Fruit fly (Drosophila melanogaster) whole organism, embryonic: ENCODE results near the gene CG13654.

Experiments
- ATbp ChIP-seq: fragments of 200-800 bp; sonication (Bioruptor generic); optimal IDR thresholded peaks from 2 replicates; lab custom pipeline; 2017; ENCODE audit warnings: missing biosample characterization, mild to moderate bottlenecking, missing genetic modification characterization, missing genetic modification reagents
- Ada2b ChIP-seq: fragments of 200-800 bp; sonication (Bioruptor generic); IDR thresholded peaks from 2 replicates; pipeline ENCODE4 v1.3.6; 2022; ENCODE audit warnings: missing biosample characterization, missing genetic modification characterization
- Aef1 ChIP-seq: fragments of 200-800 bp; sonication (Bioruptor generic); IDR thresholded peaks from 3 replicates; pipeline ENCODE4 v1.3.6; 2022; ENCODE audit warnings: missing biosample characterization, missing genetic modification characterization
- Bdp1 ChIP-seq: fragments of 200-800 bp; sonication (Bioruptor generic); optimal IDR thresholded peaks from 3 replicates; lab custom pipeline; 2016; ENCODE audit warnings: missing biosample characterization, missing genetic modification characterization
- CG12071 ChIP-seq: fragments of 200-800 bp; sonication (Bioruptor generic); optimal IDR thresholded peaks from 3 replicates; lab custom pipeline; 2018; ENCODE audit warnings: missing biosample characterization, mild to moderate bottlenecking, missing genetic modification characterization
- CG14860 ChIP-seq: fragments of 200-800 bp; sonication (Bioruptor generic); IDR thresholded peaks from 3 replicates; pipeline ENCODE4 v1.3.6; 2022; ENCODE audit warnings: missing biosample characterization, missing genetic modification characterization; ENCODE audit not compliant: partially characterized antibody
- CG15479 ChIP-seq: fragments of 200-800 bp; sonication (Bioruptor generic); optimal IDR thresholded peaks from 3 replicates; lab custom pipeline; 2019; ENCODE audit warnings: missing biosample characterization, mild to moderate bottlenecking, missing genetic modification characterization, moderate library complexity
- CG1647 ChIP-seq: fragments of 200-800 bp; sonication (Bioruptor generic); optimal IDR thresholded peaks from 3 replicates; lab custom pipeline; 2016; ENCODE audit warnings: missing biosample characterization, missing genetic modification characterization
- CG17385 ChIP-seq: fragments of 200-800 bp; sonication (Bioruptor generic); optimal IDR thresholded peaks from 3 replicates; lab custom pipeline; 2018; ENCODE audit warnings: missing biosample characterization, mild to moderate bottlenecking, missing genetic modification characterization
- CG18599 ChIP-seq: fragments of 200-800 bp; sonication (Bioruptor generic); optimal IDR thresholded peaks from 3 replicates; lab custom pipeline; 2017; ENCODE audit warnings: missing biosample characterization, missing genetic modification characterization, mild to moderate bottlenecking, moderate library complexity, missing genetic modification reagents
- CG2202 ChIP-seq: fragments of 200-800 bp; sonication (Bioruptor generic); optimal IDR thresholded peaks from 2 replicates; lab custom pipeline; 2018; ENCODE audit warnings: missing biosample characterization, mild to moderate bottlenecking, missing genetic modification characterization
- CG2889 ChIP-seq: fragments of 200-800 bp; sonication (Bioruptor generic); IDR thresholded peaks from 3 replicates; pipeline ENCODE4 v1.3.6; 2022; ENCODE audit warnings: missing biosample characterization, missing genetic modification characterization
- CG3847 ChIP-seq: fragments of 200-800 bp; sonication (Bioruptor generic); IDR thresholded peaks from 2 replicates; pipeline ENCODE4 v1.3.6; 2022; ENCODE audit warnings: missing biosample characterization, missing genetic modification characterization
- CG42726 ChIP-seq: fragments of 200-800 bp; sonication (Bioruptor generic); IDR thresholded peaks from 2 replicates; pipeline ENCODE4 v1.3.6; 2022; ENCODE audit warnings: missing biosample characterization, missing genetic modification characterization; ENCODE audit not compliant: partially characterized antibody
- CG43689 ChIP-seq: fragments of 200-800 bp; sonication (Bioruptor generic); IDR thresholded peaks from 2 replicates; pipeline ENCODE4 v1.3.6; 2022; ENCODE audit warnings: missing biosample characterization, missing genetic modification characterization
- CG6791 ChIP-seq: fragments of 200-800 bp; sonication (Bioruptor generic); IDR thresholded peaks from 3 replicates; pipeline ENCODE4 v1.3.6; 2022; ENCODE audit warnings: missing biosample characterization, missing genetic modification characterization; ENCODE audit not compliant: partially characterized antibody
- CG7745 ChIP-seq: fragments of 200-800 bp; sonication (Bioruptor generic); optimal IDR thresholded peaks from 2 replicates; lab custom pipeline; 2018; ENCODE audit warnings: missing biosample characterization, mild to moderate bottlenecking, missing genetic modification characterization, moderate library complexity
- CG7963 ChIP-seq: fragments of 200-800 bp; sonication (Bioruptor generic); IDR thresholded peaks from 3 replicates; pipeline ENCODE4 v1.3.6; 2022; ENCODE audit warnings: missing biosample characterization, missing genetic modification characterization; ENCODE audit not compliant: partially characterized antibody
- Camta ChIP-seq: fragments of 200-800 bp; sonication (Bioruptor generic); optimal IDR thresholded peaks from 2 replicates; lab custom pipeline; 2016; ENCODE audit warnings: missing biosample characterization, missing genetic modification characterization
- CoRest ChIP-seq: fragments of 200-800 bp; sonication (Bioruptor generic); optimal IDR thresholded peaks from 3 replicates; lab custom pipeline; 2018; ENCODE audit warnings: missing biosample characterization, mild to moderate bottlenecking, missing genetic modification characterization, moderate library complexity
- E2f2 ChIP-seq: fragments of 200-800 bp; sonication (Bioruptor generic); IDR thresholded peaks from 2 replicates; pipeline ENCODE4 v1.3.6; 2022; ENCODE audit warnings: missing biosample characterization, missing genetic modification characterization
- ERR ChIP-seq: fragments of 200-800 bp; sonication (Bioruptor generic); optimal IDR thresholded peaks from 2 replicates; lab custom pipeline; 2016; ENCODE audit warnings: missing biosample characterization, missing genetic modification characterization
- Ets65A ChIP-seq: fragments of 200-800 bp; sonication (Bioruptor generic); peaks from one replicate; lab custom pipeline; 2016; ENCODE audit warnings: missing biosample characterization, missing genetic modification characterization
- HHEX ChIP-seq: fragments of 200-800 bp; sonication (Bioruptor generic); optimal IDR thresholded peaks from 3 replicates; lab custom pipeline; 2017; ENCODE audit warnings: missing biosample characterization, mild to moderate bottlenecking, missing genetic modification characterization, missing genetic modification reagents
- Hey ChIP-seq: fragments of 200-800 bp; sonication (Bioruptor generic); optimal IDR thresholded peaks from 3 replicates; lab custom pipeline; 2018; ENCODE audit warnings: missing biosample characterization, mild to moderate bottlenecking, missing genetic modification characterization
- Hr51 ChIP-seq, 2 experiments: fragments of 200-800 bp; sonication (Bioruptor generic); optimal IDR thresholded peaks; 2 replicates in 1 of 2; 3 replicates in 1 of 2; lab custom pipeline; 2016 to 2018; ENCODE audit warnings: missing biosample characterization in 2 of 2, missing genetic modification characterization in 2 of 2, mild to moderate bottlenecking in 1 of 2, moderate library complexity in 1 of 2
- Myb ChIP-seq: fragments of 200-800 bp; sonication (Bioruptor generic); optimal IDR thresholded peaks from 2 replicates; lab custom pipeline; 2016; ENCODE audit warnings: missing biosample characterization, missing genetic modification characterization
- Six4 ChIP-seq: fragments of 200-800 bp; sonication (Bioruptor generic); optimal IDR thresholded peaks from 2 replicates; lab custom pipeline; 2016; ENCODE audit warnings: missing biosample characterization, missing genetic modification characterization
- Sox100B ChIP-seq: fragments of 200-800 bp; sonication (Bioruptor generic); optimal IDR thresholded peaks from 3 replicates; lab custom pipeline; 2018; ENCODE audit warnings: missing biosample characterization, mild to moderate bottlenecking, missing genetic modification characterization
- Vsx1 ChIP-seq: fragments of 200-800 bp; sonication (Bioruptor generic); optimal IDR thresholded peaks from 2 replicates; lab custom pipeline; 2017; ENCODE audit warnings: missing biosample characterization, mild to moderate bottlenecking, missing genetic modification characterization, missing genetic modification reagents
- abd-A ChIP-seq: fragments of 200-800 bp; sonication (Bioruptor generic); optimal IDR thresholded peaks from 3 replicates; lab custom pipeline; 2019; ENCODE audit warnings: missing biosample characterization, mild to moderate bottlenecking, missing genetic modification characterization, moderate library complexity
- crol ChIP-seq: fragments of 200-800 bp; sonication (Bioruptor generic); IDR thresholded peaks from 2 replicates; pipeline ENCODE4 v1.3.6; 2022; ENCODE audit warnings: missing biosample characterization, missing genetic modification characterization
- crp ChIP-seq, 2 experiments: fragments of 200-800 bp; sonication (Bioruptor generic); optimal IDR thresholded peaks; 2 replicates in 1 of 2; 3 replicates in 1 of 2; lab custom pipeline; 2017; ENCODE audit warnings: missing biosample characterization in 2 of 2, missing genetic modification characterization in 2 of 2, mild to moderate bottlenecking in 1 of 2, moderate library complexity in 1 of 2
- dpn ChIP-seq, 2 experiments: fragments of 200-800 bp; sonication (Bioruptor generic); optimal IDR thresholded peaks; 3 replicates each; lab custom pipeline; 2016; ENCODE audit warnings: missing biosample characterization in 2 of 2, missing genetic modification characterization in 2 of 2
- dysf ChIP-seq: fragments of 200-800 bp; sonication (Bioruptor generic); IDR thresholded peaks from 3 replicates; pipeline ENCODE4 v1.3.6; 2022; ENCODE audit warnings: missing biosample characterization, missing genetic modification characterization
- ems ChIP-seq: fragments of 200-800 bp; sonication (Bioruptor generic); optimal IDR thresholded peaks from 3 replicates; lab custom pipeline; 2016; ENCODE audit warnings: missing biosample characterization, missing genetic modification characterization
- fru ChIP-seq: fragments of >200 bp; optimal IDR thresholded peaks from 2 replicates; lab custom pipeline; 2017
- insv ChIP-seq, 2 experiments: fragments of 200-800 bp; sonication (Bioruptor generic); optimal IDR thresholded peaks; 3 replicates each; lab custom pipeline; 2016 to 2018; ENCODE audit warnings: missing biosample characterization in 2 of 2, missing genetic modification characterization in 2 of 2
- kay ChIP-seq: fragments of 200-800 bp; sonication (Bioruptor generic); optimal IDR thresholded peaks from 2 replicates; lab custom pipeline; 2016; ENCODE audit warnings: missing biosample characterization, missing genetic modification characterization
- lab ChIP-seq: fragments of 200-800 bp; sonication (Bioruptor generic); optimal IDR thresholded peaks from 3 replicates; lab custom pipeline; 2017; ENCODE audit warnings: missing biosample characterization, missing genetic modification characterization, mild to moderate bottlenecking, moderate library complexity, missing genetic modification reagents
- lmd ChIP-seq: fragments of 200-800 bp; sonication (Bioruptor generic); IDR thresholded peaks from 2 replicates; pipeline ENCODE4 v1.3.6; 2022; ENCODE audit warnings: missing biosample characterization, missing genetic modification characterization
- nom ChIP-seq: fragments of 200-800 bp; sonication (Bioruptor generic); optimal IDR thresholded peaks from 2 replicates; lab custom pipeline; 2017; ENCODE audit warnings: missing biosample characterization, missing genetic modification characterization, mild to moderate bottlenecking, moderate library complexity, missing genetic modification reagents
- onecut ChIP-seq: fragments of 200-800 bp; sonication (Bioruptor generic); IDR thresholded peaks from 2 replicates; pipeline ENCODE4 v1.3.6; 2022; ENCODE audit warnings: missing biosample characterization, missing genetic modification characterization
- otp ChIP-seq: fragments of 200-800 bp; sonication (Bioruptor generic); IDR thresholded peaks from 3 replicates; pipeline ENCODE4, ENCODE4 v1.3.6; 2022; ENCODE audit warnings: missing biosample characterization, missing genetic modification characterization
- peb ChIP-seq: fragments of 200-800 bp; sonication (Bioruptor generic); IDR thresholded peaks from 2 replicates; pipeline ENCODE4 v1.3.6; 2022; ENCODE audit warnings: missing biosample characterization, missing genetic modification characterization
- pros ChIP-seq: fragments of 200-800 bp; sonication (Bioruptor generic); optimal IDR thresholded peaks from 3 replicates; lab custom pipeline; 2019; ENCODE audit warnings: missing biosample characterization, mild to moderate bottlenecking, missing genetic modification characterization, moderate library complexity
- slbo ChIP-seq: fragments of 200-800 bp; sonication (Bioruptor generic); IDR thresholded peaks from 2 replicates; pipeline ENCODE4 v1.3.6; 2022; ENCODE audit warnings: missing biosample characterization, missing genetic modification characterization
- slp2 ChIP-seq: fragments of 200-800 bp; sonication (Bioruptor generic); optimal IDR thresholded peaks from 2 replicates; lab custom pipeline; 2016; ENCODE audit warnings: missing biosample characterization, missing genetic modification characterization
- tx ChIP-seq: fragments of 200-800 bp; sonication (Bioruptor generic); optimal IDR thresholded peaks from 2 replicates; lab custom pipeline; 2016; ENCODE audit warnings: missing biosample characterization, missing genetic modification characterization

The CG13654 gene

DNA sequence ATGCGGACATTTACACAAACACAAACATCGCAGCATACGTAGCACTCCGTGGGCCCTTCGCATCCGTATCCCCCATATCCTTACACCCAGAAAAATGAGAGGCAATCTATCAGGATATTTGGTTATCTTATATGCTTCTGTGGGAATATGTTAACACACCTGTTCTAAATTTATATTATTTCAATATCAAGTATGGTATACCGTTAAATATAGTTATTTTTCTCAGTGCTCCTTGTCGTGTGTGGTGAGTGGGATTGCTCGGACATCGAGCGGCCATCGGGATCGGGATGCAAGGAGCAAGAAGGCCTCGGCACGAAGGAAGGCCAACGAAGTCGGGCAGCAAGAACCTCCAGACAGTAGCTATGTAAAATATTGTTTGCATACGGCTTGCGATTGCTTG, 38.1 kb upstream of the CG13654 start (continued):
- no peak for TF ChIP-seq kay (GFP tag; lab: Kevin White, UChicago)
- TF ChIP-seq slbo (GFP tag; lab: Robert Waterston, UW), result peak; percentile 12; the same call in 1 of the 2 replicates
- TF ChIP-seq CG18599 (GFP tag; lab: Kevin White, UChicago), result peak; percentile 59
- no peak for TF ChIP-seq tx (GFP tag; lab: Kevin White, UChicago)
- TF ChIP-seq Six4 (GFP tag; lab: Kevin White, UChicago), result no peak
- TF ChIP-seq, all 482 proteins: peak for 10

DNA sequence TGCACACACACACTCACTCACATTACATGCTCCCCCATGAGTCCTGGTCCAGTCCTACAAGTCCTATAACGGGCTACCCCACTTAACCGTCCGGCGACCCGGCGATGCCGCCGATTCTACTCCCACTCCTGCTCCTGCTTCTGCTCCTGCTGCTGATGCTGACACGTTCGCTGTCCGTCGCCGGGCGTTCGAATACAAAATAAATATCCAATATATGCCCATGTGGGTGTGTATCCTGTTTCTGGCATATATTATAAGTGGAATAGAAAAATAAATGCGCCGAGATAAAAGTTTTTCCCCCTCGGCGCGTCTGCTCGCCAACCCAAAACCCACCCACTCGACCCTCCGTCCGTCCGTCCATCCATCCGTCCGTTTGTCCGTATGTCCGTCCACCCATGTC, 32.8 kb upstream of the CG13654 start:
- TF ChIP-seq ATbp (GFP tag; lab: Kevin White, UChicago) (no peak), Ada2b (GFP tag; lab: Robert Waterston, UW) (no peak), CG2202 (tag; lab: Kevin White, UChicago) (no peak), Ets65A (peak; percentile 52), CG14860 (GFP tag; lab: Robert Waterston, UW) (no peak), ems (GFP tag; lab: Kevin White, UChicago) (no peak), pros (GFP tag; lab: Kevin White, UChicago) (peak; percentile 55), Sox100B (GFP tag; lab: Kevin White, UChicago) (no peak), insv (GFP tag; optimal IDR thresholded peaks at IDR 0.05; lab: Kevin White, UChicago) (no peak), CG42726 (GFP tag; lab: Robert Waterston, UW) (no peak), CG7745 (no peak), otp (no peak), Myb (GFP tag; lab: Kevin White, UChicago) (no peak), abd-A (tag; lab: Kevin White, UChicago) (peak; percentile 77), crol (GFP tag; lab: Robert Waterston, UW) (peak; percentile 51), lmd (no peak), Bdp1 (GFP tag; lab: Kevin White, UChicago) (no peak), CG6791 (no peak), CG1647 (GFP tag; lab: Kevin White, UChicago) (no peak), CG43689 (GFP tag; lab: Robert Waterston, UW) (no peak), slp2 (GFP tag; lab: Kevin White, UChicago) (no peak), ERR (no peak), CG15479 (GFP tag; lab: Kevin White, UChicago) (no peak), Aef1 (GFP tag; lab: Robert Waterston, UW) (no peak), crp (GFP tag; optimal IDR thresholded peaks at IDR 0.05; lab: Kevin White, UChicago) (no peak), dysf (GFP tag; lab: Robert Waterston, UW) (no peak), Hey (tag; lab: Kevin White, UChicago) (peak; percentile 34), E2f2 (no peak), CG7963 (no peak)

DNA sequence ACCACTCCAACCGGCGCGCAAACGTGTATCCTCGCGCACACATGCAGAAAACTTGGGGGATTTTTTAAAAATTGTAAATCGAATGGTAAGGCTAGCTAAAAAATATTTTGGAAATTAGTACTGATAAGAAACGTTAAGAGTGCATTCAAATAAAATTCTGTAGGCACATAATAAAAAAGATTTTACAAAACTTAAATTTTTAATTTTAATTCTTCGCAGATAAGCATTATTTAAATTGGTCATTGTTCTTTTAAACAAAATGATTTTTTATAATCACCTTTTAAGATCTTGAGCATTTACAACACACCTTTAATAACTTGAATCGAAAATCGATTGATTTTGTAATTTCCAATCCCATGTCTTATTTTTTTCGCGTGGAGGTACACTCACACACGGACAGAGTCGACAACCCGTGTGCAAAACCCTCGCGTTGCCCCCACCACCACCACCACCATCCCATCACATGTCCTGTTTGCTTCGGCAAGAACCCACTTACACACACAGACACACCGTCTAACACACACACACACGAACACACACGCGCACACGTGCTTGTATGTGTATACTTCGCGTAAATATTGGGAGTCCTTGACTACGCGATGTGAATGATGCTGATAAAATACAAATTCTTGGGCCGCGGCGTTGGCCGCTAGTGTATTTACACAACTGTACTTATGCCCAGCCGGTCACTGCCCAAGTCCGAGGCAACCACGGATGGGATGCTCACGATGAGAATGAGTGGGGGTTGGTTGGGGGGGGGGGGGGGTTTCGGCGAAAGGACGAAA, 32.0 kb upstream of the CG13654 start:
- TF ChIP-seq Hr51 (GFP tag; optimal IDR thresholded peaks at IDR 0.05; lab: Kevin White, UChicago) (peak in 1 of 2 experiments; percentile 10), CG3847 (no peak), nom (GFP tag; lab: Kevin White, UChicago) (no peak), CoRest (tag; lab: Kevin White, UChicago) (peak; percentile 29), CG17385 (GFP tag; lab: Kevin White, UChicago) (no peak), peb (GFP tag; lab: Robert Waterston, UW) (no peak), Camta (no peak), Vsx1 (GFP tag; lab: Kevin White, UChicago) (no peak), CG12071 (GFP tag; lab: Kevin White, UChicago) (no peak), fru (lab: Kevin White, UChicago) (no peak), dpn (GFP tag; optimal IDR thresholded peaks at IDR 0.05; lab: Kevin White, UChicago) (no peak), onecut (GFP tag; lab: Robert Waterston, UW) (peak; percentile 32; the same call in 1 of the 2 replicates), CG2889 (GFP tag; lab: Robert Waterston, UW) (no peak), HHEX (GFP tag; lab: Kevin White, UChicago) (no peak), lab (no peak)
